Fruit fly (Drosophila melanogaster): ENCODE data around the gene CG13367.

dm6 chrX:625157-625627, 19.4 kb upstream of the CG13367 start, which contains the start of the genes CG13364 and Hinfp:
- TF ChIP-seq woc (GFP tag; optimal IDR thresholded peaks at IDR 0.05), result no peak
- no peak for TF ChIP-seq br (GFP tag; optimal IDR thresholded peaks at IDR 0.05)
- no peak for TF ChIP-seq foxo (GFP tag; optimal IDR thresholded peaks at IDR 0.05)
- TF ChIP-seq HLH106 (tag; optimal IDR thresholded peaks at IDR 0.05), result no peak
- no peak for TF ChIP-seq CG32264 (GFP tag; optimal IDR thresholded peaks at IDR 0.05)
- no peak for TF ChIP-seq Hr78 (GFP tag; optimal IDR thresholded peaks at IDR 0.05)
- TF ChIP-seq Vsx2 (GFP tag; optimal IDR thresholded peaks at IDR 0.05; ENCODE audit: partially characterized antibody), result no peak
- TF ChIP-seq h (GFP tag; optimal IDR thresholded peaks at IDR 0.05), result no peak
- no peak for TF ChIP-seq Abd-B (GFP tag; optimal IDR thresholded peaks at IDR 0.05)
- TF ChIP-seq psq (GFP tag; optimal IDR thresholded peaks at IDR 0.05), result no peak

Measured in whole organism, wandering third instar larva.